Fruit fly (Drosophila melanogaster) whole organism, embryonic: ENCODE data around the gene CG42814.

ENCODE experiments used
- Adf1 ChIP-seq: fragments of 200-800 bp; sonication (Bioruptor generic); IDR thresholded peaks from 2 replicates; pipeline ENCODE4 v1.3.6; 2022; ENCODE audit warnings: missing biosample characterization, missing genetic modification characterization
- Atf6 ChIP-seq: fragments of 200-800 bp; sonication (Bioruptor generic); IDR thresholded peaks from 2 replicates; pipeline ENCODE4 v1.3.6; 2022; ENCODE audit warnings: missing biosample characterization, missing genetic modification characterization
- B-H2 ChIP-seq: fragments of 200-800 bp; sonication (Bioruptor generic); optimal IDR thresholded peaks from 2 replicates; lab custom pipeline; 2018; ENCODE audit warnings: missing biosample characterization, mild to moderate bottlenecking, missing genetic modification characterization
- CG10274 ChIP-seq: fragments of 200-800 bp; sonication (Bioruptor generic); optimal IDR thresholded peaks from 3 replicates; lab custom pipeline; 2017; ENCODE audit warnings: missing biosample characterization, mild to moderate bottlenecking, missing genetic modification characterization
- CG10321 ChIP-seq: fragments of 200-800 bp; sonication (Bioruptor generic); IDR thresholded peaks from 2 replicates; pipeline ENCODE4 v1.3.6; 2022; ENCODE audit warnings: missing biosample characterization, missing genetic modification characterization
- CG10565 ChIP-seq: fragments of 200-800 bp; sonication (Bioruptor generic); optimal IDR thresholded peaks from 3 replicates; lab custom pipeline; 2016; ENCODE audit warnings: missing biosample characterization, mild to moderate bottlenecking, missing genetic modification characterization
- CG11504 ChIP-seq: fragments of 200-800 bp; sonication (Bioruptor generic); optimal IDR thresholded peaks from 3 replicates; lab custom pipeline; 2019; ENCODE audit warnings: missing biosample characterization, mild to moderate bottlenecking, missing genetic modification characterization, moderate library complexity
- CG12219 ChIP-seq: fragments of 200-800 bp; sonication (Bioruptor generic); optimal IDR thresholded peaks from 3 replicates; lab custom pipeline; 2018; ENCODE audit warnings: missing biosample characterization, mild to moderate bottlenecking, missing genetic modification characterization
- CG12236 ChIP-seq: fragments of 200-800 bp; sonication (Bioruptor generic); optimal IDR thresholded peaks from 2 replicates; lab custom pipeline; 2016; ENCODE audit warnings: missing biosample characterization, missing genetic modification characterization
- CG12299 ChIP-seq: fragments of 200-800 bp; sonication (Bioruptor generic); optimal IDR thresholded peaks from 2 replicates; lab custom pipeline; 2018; ENCODE audit warnings: missing biosample characterization, mild to moderate bottlenecking, missing genetic modification characterization
- CG14667 ChIP-seq: fragments of 200-800 bp; sonication (Bioruptor generic); IDR thresholded peaks from 2 replicates; pipeline ENCODE4 v1.3.6; 2022; ENCODE audit warnings: missing biosample characterization, missing genetic modification characterization
- CG15269 ChIP-seq: fragments of 200-800 bp; sonication (Bioruptor generic); optimal IDR thresholded peaks from 2 replicates; lab custom pipeline; 2018; ENCODE audit warnings: missing biosample characterization, mild to moderate bottlenecking, missing genetic modification characterization, moderate library complexity
- CG15514 ChIP-seq: fragments of 200-800 bp; sonication (Bioruptor generic); optimal IDR thresholded peaks from 3 replicates; lab custom pipeline; 2017; ENCODE audit warnings: missing biosample characterization, missing genetic modification characterization, mild to moderate bottlenecking, moderate library complexity, missing genetic modification reagents
- CG16815 ChIP-seq: fragments of 200-800 bp; sonication (Bioruptor generic); optimal IDR thresholded peaks from 3 replicates; lab custom pipeline; 2017; ENCODE audit warnings: missing biosample characterization, mild to moderate bottlenecking, missing genetic modification characterization
- CG16863 ChIP-seq: fragments of 200-800 bp; sonication (Bioruptor generic); optimal IDR thresholded peaks from 3 replicates; lab custom pipeline; 2016; ENCODE audit warnings: missing biosample characterization, missing genetic modification characterization
- CG17186 ChIP-seq: fragments of 200-800 bp; sonication (Bioruptor generic); optimal IDR thresholded peaks from 3 replicates; lab custom pipeline; 2017; ENCODE audit warnings: missing biosample characterization, missing genetic modification reagents, missing genetic modification characterization
- CG17328 ChIP-seq: fragments of 200-800 bp; sonication (Bioruptor generic); IDR thresholded peaks from 2 replicates; pipeline ENCODE4 v1.3.6; 2022; ENCODE audit warnings: missing biosample characterization, missing genetic modification characterization
- CG17361 ChIP-seq: fragments of 200-800 bp; sonication (Bioruptor generic); IDR thresholded peaks from 3 replicates; pipeline ENCODE4 v1.3.6; 2022; ENCODE audit warnings: missing biosample characterization, missing genetic modification characterization
- CG17568 ChIP-seq: fragments of 200-800 bp; sonication (Bioruptor generic); optimal IDR thresholded peaks from 2 replicates; lab custom pipeline; 2018; ENCODE audit warnings: missing biosample characterization, mild to moderate bottlenecking, missing genetic modification characterization, moderate library complexity
- CG2875 ChIP-seq: fragments of 200-800 bp; sonication (Bioruptor generic); optimal IDR thresholded peaks from 2 replicates; lab custom pipeline; 2017; ENCODE audit warnings: missing biosample characterization, mild to moderate bottlenecking, missing genetic modification characterization, missing genetic modification reagents
- CG2889 ChIP-seq: fragments of 200-800 bp; sonication (Bioruptor generic); IDR thresholded peaks from 3 replicates; pipeline ENCODE4 v1.3.6; 2022; ENCODE audit warnings: missing biosample characterization, missing genetic modification characterization
- CG30431 ChIP-seq: fragments of 200-800 bp; sonication (Bioruptor generic); optimal IDR thresholded peaks from 2 replicates; lab custom pipeline; 2017; ENCODE audit warnings: missing biosample characterization, missing genetic modification characterization
- CG31224 ChIP-seq: fragments of 200-800 bp; sonication (Bioruptor generic); IDR thresholded peaks from 2 replicates; pipeline ENCODE4 v1.3.6; 2022; ENCODE audit warnings: missing biosample characterization, missing genetic modification characterization
- CG31388 ChIP-seq: fragments of 200-800 bp; sonication (Bioruptor generic); optimal IDR thresholded peaks from 2 replicates; lab custom pipeline; 2016; ENCODE audit warnings: missing biosample characterization, missing genetic modification characterization
- CG33213 ChIP-seq: fragments of 200-800 bp; sonication (Bioruptor generic); optimal IDR thresholded peaks from 3 replicates; lab custom pipeline; 2016; ENCODE audit warnings: missing biosample characterization, missing genetic modification characterization
- CG9932 ChIP-seq: fragments of 200-800 bp; sonication (Bioruptor generic); IDR thresholded peaks from 2 replicates; pipeline ENCODE4 v1.3.6; 2022; ENCODE audit warnings: missing biosample characterization, missing genetic modification characterization
- D19A ChIP-seq: fragments of 200-800 bp; optimal IDR thresholded peaks from 3 replicates; lab custom pipeline; 2019; ENCODE audit warnings: missing biosample characterization, mild to moderate bottlenecking, missing genetic modification characterization, moderate library complexity
- Dref ChIP-seq: fragments of 200-800 bp; sonication (Bioruptor generic); IDR thresholded peaks from 2 replicates; pipeline ENCODE4 v1.3.6; 2022; ENCODE audit warnings: missing biosample characterization, missing genetic modification characterization
- Gsc ChIP-seq: fragments of 200-800 bp; sonication (Bioruptor generic); IDR thresholded peaks from 2 replicates; pipeline ENCODE4 v1.3.6; 2022; ENCODE audit warnings: missing biosample characterization, missing genetic modification characterization
- H2.0 ChIP-seq: fragments of 200-800 bp; sonication (Bioruptor generic); IDR thresholded peaks from 2 replicates; pipeline ENCODE4 v1.3.6; 2022; ENCODE audit warnings: missing biosample characterization, missing genetic modification characterization
- HLH54F ChIP-seq: fragments of 200-800 bp; sonication (Bioruptor generic); optimal IDR thresholded peaks from 3 replicates; lab custom pipeline; 2016; ENCODE audit warnings: missing biosample characterization, missing genetic modification characterization
- HmgD ChIP-seq: fragments of 200-800 bp; sonication (Bioruptor generic); optimal IDR thresholded peaks from 3 replicates; lab custom pipeline; 2016; ENCODE audit warnings: missing biosample characterization, missing genetic modification characterization
- Kr ChIP-seq: fragments of 200-800 bp; sonication (Bioruptor generic); optimal IDR thresholded peaks from 2 replicates; lab custom pipeline; 2017; ENCODE audit warnings: missing biosample characterization, mild to moderate bottlenecking, missing genetic modification characterization
- Sox102F ChIP-seq: fragments of 200-800 bp; sonication (Bioruptor generic); optimal IDR thresholded peaks from 2 replicates; lab custom pipeline; 2018; ENCODE audit warnings: missing biosample characterization, mild to moderate bottlenecking, missing genetic modification characterization, moderate library complexity
- Taf1 ChIP-seq: fragments of 200-800 bp; sonication (Bioruptor generic); IDR thresholded peaks from 2 replicates; pipeline ENCODE4 v1.3.6; 2022; ENCODE audit warnings: missing biosample characterization, missing genetic modification characterization
- YL-1 ChIP-seq: fragments of 200-800 bp; sonication (Bioruptor generic); optimal IDR thresholded peaks from 3 replicates; lab custom pipeline; 2017; ENCODE audit warnings: missing biosample characterization, mild to moderate bottlenecking, missing genetic modification characterization
- ato ChIP-seq: fragments of 200-800 bp; sonication (Bioruptor generic); IDR thresholded peaks from 2 replicates; pipeline ENCODE4 v1.3.6; 2022; ENCODE audit warnings: missing biosample characterization, missing genetic modification characterization; ENCODE audit not compliant: partially characterized antibody
- bigmax ChIP-seq: fragments of 200-800 bp; sonication (Bioruptor generic); optimal IDR thresholded peaks from 2 replicates; lab custom pipeline; 2018; ENCODE audit warnings: missing biosample characterization, mild to moderate bottlenecking, missing genetic modification characterization
- fd64A ChIP-seq: fragments of 200-800 bp; sonication (Bioruptor generic); optimal IDR thresholded peaks from 3 replicates; lab custom pipeline; 2018; ENCODE audit warnings: missing biosample characterization, mild to moderate bottlenecking, missing genetic modification characterization
- gt ChIP-seq: fragments of 200-800 bp; sonication (Bioruptor generic); IDR thresholded peaks from 2 replicates; pipeline ENCODE4 v1.3.6; 2022; ENCODE audit warnings: missing biosample characterization, missing genetic modification characterization
- jigr1 ChIP-seq: fragments of 200-800 bp; sonication (Bioruptor generic); IDR thresholded peaks from 3 replicates; pipeline ENCODE4 v1.3.6; 2022; ENCODE audit warnings: missing biosample characterization, missing genetic modification characterization
- kni ChIP-seq: fragments of 200-800 bp; sonication (Bioruptor generic); optimal IDR thresholded peaks from 3 replicates; lab custom pipeline; 2017; ENCODE audit warnings: mild to moderate bottlenecking, missing biosample characterization, missing genetic modification reagents, missing genetic modification characterization
- knrl ChIP-seq: fragments of 200-800 bp; sonication (Bioruptor generic); IDR thresholded peaks from 3 replicates; pipeline ENCODE4 v1.3.6; 2022; ENCODE audit warnings: missing biosample characterization, missing genetic modification characterization; ENCODE audit not compliant: partially characterized antibody
- mld ChIP-seq: fragments of 200-800 bp; sonication (Bioruptor generic); IDR thresholded peaks from 3 replicates; pipeline ENCODE4 v1.3.6; 2022; ENCODE audit warnings: missing biosample characterization, missing genetic modification characterization; ENCODE audit not compliant: partially characterized antibody
- pum ChIP-seq: fragments of 200-800 bp; sonication (Bioruptor generic); optimal IDR thresholded peaks from 2 replicates; lab custom pipeline; 2016; ENCODE audit warnings: missing biosample characterization, missing genetic modification characterization
- schlank ChIP-seq: fragments of 200-800 bp; sonication (Bioruptor generic); optimal IDR thresholded peaks from 2 replicates; lab custom pipeline; 2018; ENCODE audit warnings: missing biosample characterization, mild to moderate bottlenecking, missing genetic modification characterization
- stc ChIP-seq: fragments of 200-800 bp; sonication (Bioruptor generic); IDR thresholded peaks from 2 replicates; pipeline ENCODE4 v1.3.6; 2022; ENCODE audit warnings: missing biosample characterization, missing genetic modification characterization
- sug ChIP-seq: fragments of 200-800 bp; optimal IDR thresholded peaks from 2 replicates; lab custom pipeline; 2019; ENCODE audit warnings: missing biosample characterization, mild to moderate bottlenecking, missing genetic modification characterization, moderate library complexity
- tup ChIP-seq: fragments of 200-800 bp; sonication (Bioruptor generic); optimal IDR thresholded peaks from 2 replicates; lab custom pipeline; 2016; ENCODE audit warnings: missing biosample characterization, mild to moderate bottlenecking, missing genetic modification characterization, moderate library complexity

CG42814 gene

dm6 chr3R:27253136-27253920, 24.1 kb upstream of the CG42814 start, which contains the start of gene pll (continued):
- TF ChIP-seq CG12236 (GFP tag; lab: Kevin White, UChicago) (peak; percentile 35), CG10274 (GFP tag; lab: Kevin White, UChicago) (no peak), H2.0 (GFP tag; lab: Robert Waterston, UW) (peak; percentile 84), CG17361 (no peak; the same call in none of the 3 replicates), YL-1 (peak; percentile 74), fd64A (GFP tag; lab: Kevin White, UChicago) (no peak), Dref (peak; percentile 37; the same call in 1 of the 2 replicates), tup (GFP tag; lab: Kevin White, UChicago) (peak; percentile 36), knrl (peak; percentile 56; the same call in 1 of the 3 replicates), CG15514 (GFP tag; lab: Kevin White, UChicago) (peak; percentile 79), Kr (GFP tag; lab: Kevin White, UChicago) (no peak), HLH54F (peak; percentile 68), stc (GFP tag; lab: Robert Waterston, UW) (peak; percentile 85), CG31388 (GFP tag; lab: Kevin White, UChicago) (peak; percentile 44), D19A (tag; lab: Kevin White, UChicago) (no peak), jigr1 (GFP tag; lab: Robert Waterston, UW) (no peak), Gsc (GFP tag; lab: Robert Waterston, UW) (0 out of 2 replicates have a peak, but pooled peaks have one; percentile 32), CG17328 (GFP tag; lab: Robert Waterston, UW) (peak; percentile 91), CG10565 (GFP tag; lab: Kevin White, UChicago) (peak; percentile 42), CG15269 (tag; lab: Kevin White, UChicago) (peak; percentile 87), Adf1 (GFP tag; lab: Robert Waterston, UW) (peak; percentile 67), CG10321 (0 out of 2 replicates have a peak, but pooled peaks have one; percentile 45), Taf1 (GFP tag; lab: Robert Waterston, UW) (peak; percentile 76), CG2875 (no peak), bigmax (GFP tag; lab: Kevin White, UChicago) (no peak), CG12219 (GFP tag; lab: Kevin White, UChicago) (peak; percentile 21), CG16815 (GFP tag; lab: Kevin White, UChicago) (peak; percentile 64), ato (GFP tag; lab: Robert Waterston, UW) (no peak), CG31224 (peak; percentile 84), HmgD (GFP tag; lab: Kevin White, UChicago) (peak; percentile 63), CG16863 (GFP tag; lab: Kevin White, UChicago) (peak; percentile 61), Atf6 (GFP tag; lab: Robert Waterston, UW) (peak; percentile 87), CG11504 (tag; lab: Kevin White, UChicago) (no peak), mld (GFP tag; lab: Robert Waterston, UW) (no peak), pum (GFP tag; lab: Kevin White, UChicago) (peak; percentile 58), CG17568 (GFP tag; lab: Kevin White, UChicago) (no peak), CG9932 (GFP tag; lab: Robert Waterston, UW) (peak; percentile 93), CG30431 (peak; percentile 48), Sox102F (GFP tag; lab: Kevin White, UChicago) (peak; percentile 85), CG33213 (GFP tag; lab: Kevin White, UChicago) (peak; percentile 71), B-H2 (GFP tag; lab: Kevin White, UChicago) (no peak), sug (peak; percentile 56), schlank (tag; lab: Kevin White, UChicago) (peak; percentile 50), gt (GFP tag; lab: Robert Waterston, UW) (no peak), CG14667 (peak; percentile 90), CG2889 (GFP tag; lab: Robert Waterston, UW) (peak; percentile 84), kni (GFP tag; lab: Kevin White, UChicago) (no peak), CG12299 (peak; percentile 77), CG17186 (GFP tag; lab: Kevin White, UChicago) (peak; percentile 45)
